Worm (Caenorhabditis elegans) whole organism, L1 larva: Measurements from ENCODE around the gene F56D2.3.

ENCODE experiments used
- C34B4.2 ChIP-seq: sonication (generic microtip); optimal IDR thresholded peaks from 2 replicates; lab custom pipeline; 2017; ENCODE audit warnings: mild to moderate bottlenecking, missing genetic modification characterization, missing compliant biosample characterization
- F16B12.6 ChIP-seq: fragments of 150-350 bp; optimal IDR thresholded peaks from 2 replicates; lab custom pipeline; 2014; ENCODE audit warnings: missing biosample characterization, missing genetic modification characterization
- aly-2 ChIP-seq: fragments of 150-350 bp; optimal IDR thresholded peaks from 2 replicates; lab custom pipeline; 2014; ENCODE audit warnings: missing biosample characterization, missing genetic modification characterization
- ama-1 ChIP-seq: fragments of 150-350 bp; optimal IDR thresholded peaks from 2 replicates; lab custom pipeline; 2014
- ceh-63 ChIP-seq: fragments of 200-800 bp; sonication (Bioruptor generic); optimal IDR thresholded peaks from 2 replicates; lab custom pipeline; 2018; ENCODE audit warnings: mild to moderate bottlenecking, missing genetic modification characterization, missing compliant biosample characterization
- ceh-8 ChIP-seq: fragments of 200-800 bp; sonication (Bioruptor generic); optimal IDR thresholded peaks from 2 replicates; lab custom pipeline; 2018; ENCODE audit warnings: mild to moderate bottlenecking, missing genetic modification characterization, moderate library complexity, missing compliant biosample characterization
- ceh-88 ChIP-seq: fragments of 200-800 bp; sonication (Bioruptor generic); IDR thresholded peaks from 2 replicates; pipeline ENCODE4 v1.3.6; 2022; ENCODE audit warnings: missing genetic modification characterization, missing compliant biosample characterization
- efl-1 ChIP-seq, 4 experiments: fragments of 150-350 bp; optimal IDR thresholded peaks in 3 of 4; peaks in 1 of 4; 1 replicate in 1 of 4; 2 replicates in 3 of 4; lab custom pipeline; 2014; ENCODE audit warnings: missing biosample characterization in 2 of 4, missing genetic modification characterization in 2 of 4, missing genetic modification reagents in 2 of 4
- efl-3 ChIP-seq: fragments of 200-800 bp; sonication (Bioruptor generic); optimal IDR thresholded peaks from 2 replicates; lab custom pipeline; 2018; ENCODE audit warnings: mild to moderate bottlenecking, missing genetic modification characterization, missing compliant biosample characterization
- fkh-10 ChIP-seq: sonication (generic microtip); optimal IDR thresholded peaks from 2 replicates; lab custom pipeline; 2017; ENCODE audit warnings: missing biosample characterization, missing genetic modification reagents, missing genetic modification characterization
- fkh-4 ChIP-seq: sonication (generic microtip); optimal IDR thresholded peaks from 2 replicates; lab custom pipeline; 2016; ENCODE audit warnings: missing compliant biosample characterization, missing genetic modification characterization, borderline replicate concordance
- hlh-17 ChIP-seq: fragments of 200-800 bp; sonication (Bioruptor generic); optimal IDR thresholded peaks from 2 replicates; lab custom pipeline; 2018; ENCODE audit warnings: missing genetic modification characterization, mild to moderate bottlenecking, missing compliant biosample characterization, moderate library complexity, borderline replicate concordance
- hlh-4 ChIP-seq: sonication (generic microtip); optimal IDR thresholded peaks from 2 replicates; lab custom pipeline; 2016; ENCODE audit warnings: mild to moderate bottlenecking, missing genetic modification characterization, missing compliant biosample characterization
- isw-1 ChIP-seq: fragments of 200-800 bp; sonication (Bioruptor generic); IDR thresholded peaks from 2 replicates; pipeline ENCODE4 v1.3.6; 2022; ENCODE audit warnings: missing genetic modification characterization, missing compliant biosample characterization
- jun-1 ChIP-seq: fragments of 150-350 bp; optimal IDR thresholded peaks from 2 replicates; lab custom pipeline; 2014; ENCODE audit warnings: missing biosample characterization, missing genetic modification reagents, missing genetic modification characterization
- lin-13 ChIP-seq: fragments of 150-350 bp; optimal IDR thresholded peaks from 2 replicates; lab custom pipeline; 2014; ENCODE audit warnings: missing biosample characterization, missing genetic modification reagents, missing genetic modification characterization
- lin-14 ChIP-seq: fragments of 200-800 bp; sonication (Bioruptor generic); optimal IDR thresholded peaks from 2 replicates; lab custom pipeline; 2018; ENCODE audit warnings: mild to moderate bottlenecking, missing genetic modification characterization, moderate library complexity, missing compliant biosample characterization
- lin-15B ChIP-seq: fragments of 150-350 bp; sonication (generic microtip); optimal IDR thresholded peaks from 3 replicates; lab custom pipeline; 2014; ENCODE audit warnings: missing biosample characterization, missing genetic modification characterization
- lsy-2 ChIP-seq, 2 experiments: fragments of 150-350 bp; optimal IDR thresholded peaks; 2 replicates each; lab custom pipeline; 2014; ENCODE audit warnings: missing biosample characterization in 2 of 2, missing genetic modification characterization in 2 of 2
- mdl-1 ChIP-seq, 2 experiments: fragments of 150-350 bp; optimal IDR thresholded peaks; 2 replicates each; lab custom pipeline; 2014 to 2017; ENCODE audit warnings: missing biosample characterization in 2 of 2, missing genetic modification characterization in 2 of 2, inconsistent platforms in 1 of 2
- mef-2 ChIP-seq: fragments of 150-350 bp; optimal IDR thresholded peaks from 2 replicates; lab custom pipeline; 2014; ENCODE audit warnings: missing biosample characterization, missing genetic modification characterization
- nhr-237 ChIP-seq: fragments of 150-350 bp; optimal IDR thresholded peaks from 2 replicates; lab custom pipeline; 2014; ENCODE audit warnings: missing biosample characterization, missing genetic modification characterization
- nhr-47 ChIP-seq: sonication (generic microtip); optimal IDR thresholded peaks from 2 replicates; lab custom pipeline; 2016; ENCODE audit warnings: mild to moderate bottlenecking, missing genetic modification characterization, moderate library complexity, missing compliant biosample characterization
- nhr-71 ChIP-seq: sonication (generic microtip); optimal IDR thresholded peaks from 2 replicates; lab custom pipeline; 2016; ENCODE audit warnings: mild to moderate bottlenecking, missing genetic modification characterization, moderate library complexity, missing compliant biosample characterization
- nhr-76 ChIP-seq: sonication (generic microtip); optimal IDR thresholded peaks from 2 replicates; lab custom pipeline; 2017; ENCODE audit warnings: missing biosample characterization, missing genetic modification characterization
- nhr-90 ChIP-seq: sonication (generic microtip); optimal IDR thresholded peaks from 2 replicates; lab custom pipeline; 2016; ENCODE audit warnings: mild to moderate bottlenecking, missing genetic modification characterization, missing compliant biosample characterization; ENCODE audit not compliant: poor library complexity
- pag-3 ChIP-seq: sonication (generic microtip); optimal IDR thresholded peaks from 2 replicates; lab custom pipeline; 2017; ENCODE audit warnings: missing genetic modification characterization, mild to moderate bottlenecking, missing compliant biosample characterization, antibody characterized with exemption, borderline replicate concordance; ENCODE audit not compliant: insufficient read depth
- pqm-1 ChIP-seq: sonication (generic microtip); optimal IDR thresholded peaks from 3 replicates; lab custom pipeline; 2017; ENCODE audit warnings: missing biosample characterization, missing genetic modification characterization
- rnt-1 ChIP-seq: sonication (generic microtip); optimal IDR thresholded peaks from 2 replicates; lab custom pipeline; 2016; ENCODE audit warnings: mild to moderate bottlenecking, missing genetic modification characterization, moderate library complexity, missing compliant biosample characterization
- skn-1 ChIP-seq: fragments of 150-350 bp; optimal IDR thresholded peaks from 2 replicates; lab custom pipeline; 2014; ENCODE audit warnings: missing biosample characterization, missing genetic modification characterization
- snu-23 ChIP-seq: sonication (generic microtip); optimal IDR thresholded peaks from 2 replicates; lab custom pipeline; 2016; ENCODE audit warnings: missing genetic modification characterization, missing compliant biosample characterization
- sptf-1 ChIP-seq: fragments of 150-350 bp; optimal IDR thresholded peaks from 2 replicates; lab custom pipeline; 2014; ENCODE audit warnings: missing biosample characterization, missing genetic modification characterization
- tbx-2 ChIP-seq: sonication (generic microtip); optimal IDR thresholded peaks from 2 replicates; lab custom pipeline; 2016; ENCODE audit warnings: missing genetic modification characterization, missing compliant biosample characterization
- unc-130 ChIP-seq: fragments of 150-350 bp; optimal IDR thresholded peaks from 2 replicates; lab custom pipeline; 2017; ENCODE audit warnings: missing biosample characterization, missing genetic modification characterization, inconsistent platforms
- unc-30 ChIP-seq: sonication (generic microtip); optimal IDR thresholded peaks from 2 replicates; lab custom pipeline; 2017; ENCODE audit warnings: missing biosample characterization, missing genetic modification characterization
- unc-86 ChIP-seq: sonication (generic microtip); optimal IDR thresholded peaks from 2 replicates; lab custom pipeline; 2016; ENCODE audit warnings: missing genetic modification characterization, missing compliant biosample characterization
- unc-98 ChIP-seq: fragments of 200-800 bp; sonication (Bioruptor generic); IDR thresholded peaks from 2 replicates; pipeline ENCODE4 v1.3.6; 2022; ENCODE audit warnings: missing genetic modification characterization, missing compliant biosample characterization
- xbp-1 ChIP-seq: sonication (generic microtip); optimal IDR thresholded peaks from 2 replicates; lab custom pipeline; 2016; ENCODE audit warnings: missing genetic modification characterization, missing compliant biosample characterization
- zip-4 ChIP-seq: fragments of 200-800 bp; sonication (Bioruptor generic); optimal IDR thresholded peaks from 2 replicates; lab custom pipeline; 2018; ENCODE audit warnings: mild to moderate bottlenecking, missing genetic modification characterization, moderate library complexity, missing compliant biosample characterization
- ztf-11 ChIP-seq, 2 experiments: sonication (generic microtip); optimal IDR thresholded peaks; 2 replicates each; lab custom pipeline; 2016 to 2017; ENCODE audit warnings: missing genetic modification characterization in 2 of 2, missing biosample characterization in 1 of 2, missing compliant biosample characterization in 1 of 2

The F56D2.3 gene

DNA sequence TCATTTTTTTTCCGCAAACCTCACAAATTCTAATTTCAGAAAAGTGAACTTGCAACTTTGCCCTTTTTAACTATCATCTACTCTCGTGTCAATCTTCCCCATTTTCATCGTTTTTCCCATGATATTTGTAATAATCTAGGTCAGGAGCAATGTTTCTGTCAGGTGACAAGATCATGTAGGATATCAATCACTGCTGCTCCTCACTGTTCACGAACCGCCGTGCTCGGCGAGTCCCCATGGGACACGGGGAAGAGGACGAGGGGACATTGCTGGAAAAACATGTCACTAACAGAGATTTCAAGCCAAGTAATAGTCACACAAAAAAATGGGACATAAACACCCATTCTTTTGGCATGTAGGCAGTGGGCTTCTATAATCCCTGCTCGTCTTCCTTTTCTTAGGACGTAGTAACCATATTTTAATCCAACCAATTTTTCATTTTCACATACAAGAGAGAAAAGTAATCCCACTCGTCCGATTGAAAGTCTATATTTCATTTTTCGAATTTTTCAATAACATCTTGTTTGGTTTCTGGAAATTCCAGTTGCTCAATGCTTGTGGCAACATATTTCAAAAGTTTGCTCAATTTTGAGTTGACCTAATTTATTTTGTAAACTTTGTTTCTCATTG is 13.8 kb upstream of the F56D2.3 start (continued):
- TF ChIP-seq lin-15B (tag; lab: Kevin White, UChicago) (no peak), aly-2 (tag; lab: Kevin White, UChicago) (no peak), unc-130 (tag; lab: Kevin White, UChicago) (no peak), rnt-1 (tag; lab: Kevin White, UChicago) (peak; percentile 50), unc-98 (no peak), isw-1 (GFP tag; lab: Robert Waterston, UW) (no peak), F16B12.6 (tag; lab: Kevin White, UChicago) (no peak), nhr-237 (no peak), lin-13 (no peak), ceh-8 (no peak), lsy-2 (tag; optimal IDR thresholded peaks at IDR 0.05; lab: Kevin White, UChicago) (no peak), ama-1 (no peak), lin-14 (peak; percentile 55), ceh-88 (GFP tag; lab: Robert Waterston, UW) (no peak), hlh-4 (tag; lab: Kevin White, UChicago) (no peak)

- TF ChIP-seq jun-1 (tag; lab: Kevin White, UChicago), result no peak
- TF ChIP-seq ama-1, result no peak
- no peak for TF ChIP-seq hlh-4 (tag; lab: Kevin White, UChicago)
- no peak for TF ChIP-seq hlh-17 (GFP tag; lab: Kevin White, UChicago)
- TF ChIP-seq ztf-11 (tag; optimal IDR thresholded peaks at IDR 0.05; lab: Kevin White, UChicago), result no peak
- TF ChIP-seq xbp-1, result no peak
- TF ChIP-seq mdl-1 (tag; optimal IDR thresholded peaks at IDR 0.05; lab: Kevin White, UChicago), result peak in 1 of 2 experiments; percentile 25
- TF ChIP-seq nhr-71, result peak; percentile 18
- TF ChIP-seq unc-30, result no peak
- no peak for TF ChIP-seq nhr-76 (tag; lab: Kevin White, UChicago)
- TF ChIP-seq ceh-63, result no peak
- no peak for TF ChIP-seq snu-23 (GFP tag; lab: Kevin White, UChicago)
- no peak for TF ChIP-seq isw-1 (GFP tag; lab: Robert Waterston, UW)
- no peak for TF ChIP-seq C34B4.2 (tag; lab: Kevin White, UChicago)
- peak; percentile 65 for TF ChIP-seq lin-14
- TF ChIP-seq nhr-90 (tag; lab: Kevin White, UChicago), result no peak
- TF ChIP-seq tbx-2 (tag; lab: Kevin White, UChicago), result no peak
- TF ChIP-seq nhr-47 (tag; lab: Kevin White, UChicago), result no peak
- TF ChIP-seq efl-1 (optimal IDR thresholded peaks at IDR 0.05; lab: Kevin White, UChicago), result no peak
- peak in 1 of 2 experiments; percentile 20 for TF ChIP-seq efl-1 (GFP tag; optimal IDR thresholded peaks at IDR 0.05 in 1 of 2; lab: Kevin White, UChicago)
- TF ChIP-seq skn-1 (tag; lab: Kevin White, UChicago), result peak; percentile 9
- TF ChIP-seq pag-3 (tag; lab: Kevin White, UChicago), result peak; percentile 14
- no peak for TF ChIP-seq pqm-1 (tag; lab: Kevin White, UChicago)
- no peak for TF ChIP-seq efl-3
- no peak for TF ChIP-seq mef-2 (tag; lab: Kevin White, UChicago)
- peak; percentile 40 for TF ChIP-seq rnt-1 (tag; lab: Kevin White, UChicago)
- TF ChIP-seq fkh-4 (tag; lab: Kevin White, UChicago), result no peak
- no peak for TF ChIP-seq sptf-1 (tag; lab: Kevin White, UChicago)
- no peak for TF ChIP-seq unc-86 (tag; lab: Kevin White, UChicago)
- TF ChIP-seq fkh-10 (GFP tag; lab: Kevin White, UChicago), result no peak
- TF ChIP-seq zip-4 (GFP tag; lab: Kevin White, UChicago), result no peak
These were observed 11.9 kb upstream of the F56D2.3 start for ce11 chrIII:5572806-5573205.
